Worm (Caenorhabditis elegans) whole organism, L1 larva: ENCODE measurements around the gene C38D9.8.
"Not testable (repeated sequence)": the region's sequence is repeated elsewhere in the genome, so short reads cannot be mapped to it uniquely, and the experiment has no call there.

Source experiments
- C04F5.9 ChIP-seq: sonication (generic microtip); optimal IDR thresholded peaks from 2 replicates; lab custom pipeline; 2016; ENCODE audit warnings: missing genetic modification characterization, missing compliant biosample characterization
- C16A3.4 ChIP-seq: fragments of 150-350 bp; optimal IDR thresholded peaks from 2 replicates; lab custom pipeline; 2014; ENCODE audit warnings: missing biosample characterization, missing genetic modification characterization
- C34B4.2 ChIP-seq: sonication (generic microtip); optimal IDR thresholded peaks from 2 replicates; lab custom pipeline; 2017; ENCODE audit warnings: mild to moderate bottlenecking, missing genetic modification characterization, missing compliant biosample characterization
- aha-1 ChIP-seq: fragments of 150-350 bp; optimal IDR thresholded peaks from 2 replicates; lab custom pipeline; 2014; ENCODE audit warnings: missing biosample characterization, missing genetic modification characterization
- aly-2 ChIP-seq: fragments of 150-350 bp; optimal IDR thresholded peaks from 2 replicates; lab custom pipeline; 2014; ENCODE audit warnings: missing biosample characterization, missing genetic modification characterization
- ceh-82 ChIP-seq, 3 experiments: fragments of 150-350 bp in 1 of 3; sonication (generic microtip) in 2 of 3; optimal IDR thresholded peaks; 2 replicates each; lab custom pipeline; 2014 to 2017; ENCODE audit warnings: missing biosample characterization in 3 of 3, missing genetic modification characterization in 3 of 3
- ceh-88 ChIP-seq: fragments of 200-800 bp; sonication (Bioruptor generic); IDR thresholded peaks from 2 replicates; pipeline ENCODE4 v1.3.6; 2022; ENCODE audit warnings: missing genetic modification characterization, missing compliant biosample characterization
- ces-1 ChIP-seq: fragments of 150-350 bp; optimal IDR thresholded peaks from 2 replicates; lab custom pipeline; 2014; ENCODE audit warnings: missing biosample characterization, missing genetic modification reagents, missing genetic modification characterization
- dpl-1 ChIP-seq, 3 experiments: fragments of 150-350 bp in 2 of 3; sonication (generic microtip) in 1 of 3; optimal IDR thresholded peaks; 2 replicates each; lab custom pipeline; 2014 to 2017; ENCODE audit warnings: missing biosample characterization in 3 of 3, missing genetic modification characterization in 3 of 3, missing genetic modification reagents in 3 of 3
- efl-1 ChIP-seq, 4 experiments: fragments of 150-350 bp; optimal IDR thresholded peaks in 3 of 4; peaks in 1 of 4; 1 replicate in 1 of 4; 2 replicates in 3 of 4; lab custom pipeline; 2014; ENCODE audit warnings: missing biosample characterization in 2 of 4, missing genetic modification characterization in 2 of 4, missing genetic modification reagents in 2 of 4
- efl-3 ChIP-seq: fragments of 200-800 bp; sonication (Bioruptor generic); optimal IDR thresholded peaks from 2 replicates; lab custom pipeline; 2018; ENCODE audit warnings: mild to moderate bottlenecking, missing genetic modification characterization, missing compliant biosample characterization
- egl-13 ChIP-seq: sonication (generic microtip); optimal IDR thresholded peaks from 2 replicates; lab custom pipeline; 2016; ENCODE audit warnings: missing genotype, missing genetic modification reagents, missing genetic modification characterization, missing compliant biosample characterization
- elt-2 ChIP-seq: sonication (generic microtip); optimal IDR thresholded peaks from 2 replicates; lab custom pipeline; 2016; ENCODE audit warnings: missing genetic modification characterization, mild to moderate bottlenecking, inconsistent platforms, missing compliant biosample characterization, missing genetic modification reagents
- elt-3 ChIP-seq, 6 experiments: fragments of 150-350 bp in 1 of 6; sonication (generic microtip); optimal IDR thresholded peaks; 2 replicates each; lab custom pipeline; 2017 to 2018; ENCODE audit warnings: missing biosample characterization in 6 of 6, missing genetic modification characterization in 6 of 6, inconsistent platforms in 1 of 6
- fkh-10 ChIP-seq: sonication (generic microtip); optimal IDR thresholded peaks from 2 replicates; lab custom pipeline; 2017; ENCODE audit warnings: missing biosample characterization, missing genetic modification reagents, missing genetic modification characterization
- fkh-4 ChIP-seq: sonication (generic microtip); optimal IDR thresholded peaks from 2 replicates; lab custom pipeline; 2016; ENCODE audit warnings: missing compliant biosample characterization, missing genetic modification characterization, borderline replicate concordance
- fos-1 ChIP-seq: fragments of 150-350 bp; optimal IDR thresholded peaks from 2 replicates; lab custom pipeline; 2014; ENCODE audit warnings: missing biosample characterization, missing genetic modification characterization
- hpl-2 ChIP-seq: fragments of 150-350 bp; optimal IDR thresholded peaks from 2 replicates; lab custom pipeline; 2014; ENCODE audit warnings: missing biosample characterization, missing genetic modification reagents, missing genetic modification characterization
- lin-13 ChIP-seq: fragments of 150-350 bp; optimal IDR thresholded peaks from 2 replicates; lab custom pipeline; 2014; ENCODE audit warnings: missing biosample characterization, missing genetic modification reagents, missing genetic modification characterization
- lin-14 ChIP-seq: fragments of 200-800 bp; sonication (Bioruptor generic); optimal IDR thresholded peaks from 2 replicates; lab custom pipeline; 2018; ENCODE audit warnings: mild to moderate bottlenecking, missing genetic modification characterization, moderate library complexity, missing compliant biosample characterization
- mab-9 ChIP-seq: fragments of 200-800 bp; sonication (Bioruptor generic); IDR thresholded peaks from 2 replicates; pipeline ENCODE4 v1.3.6; 2022; ENCODE audit warnings: missing genetic modification reagents, missing genetic modification characterization, missing compliant biosample characterization
- nhr-19 ChIP-seq: fragments of 200-800 bp; sonication (Bioruptor generic); conservative IDR thresholded peaks from 2 replicates; pipeline ENCODE4 v1.3.6; 2022; ENCODE audit warnings: missing genetic modification characterization, missing compliant biosample characterization
- nhr-237 ChIP-seq: fragments of 150-350 bp; optimal IDR thresholded peaks from 2 replicates; lab custom pipeline; 2014; ENCODE audit warnings: missing biosample characterization, missing genetic modification characterization
- nhr-28 ChIP-seq: fragments of 150-350 bp; optimal IDR thresholded peaks from 2 replicates; lab custom pipeline; 2014; ENCODE audit warnings: missing biosample characterization, missing genetic modification characterization
- nhr-90 ChIP-seq: sonication (generic microtip); optimal IDR thresholded peaks from 2 replicates; lab custom pipeline; 2016; ENCODE audit warnings: mild to moderate bottlenecking, missing genetic modification characterization, missing compliant biosample characterization; ENCODE audit not compliant: poor library complexity
- skn-1 ChIP-seq: fragments of 150-350 bp; optimal IDR thresholded peaks from 2 replicates; lab custom pipeline; 2014; ENCODE audit warnings: missing biosample characterization, missing genetic modification characterization
- snu-23 ChIP-seq: sonication (generic microtip); optimal IDR thresholded peaks from 2 replicates; lab custom pipeline; 2016; ENCODE audit warnings: missing genetic modification characterization, missing compliant biosample characterization
- sptf-1 ChIP-seq: fragments of 150-350 bp; optimal IDR thresholded peaks from 2 replicates; lab custom pipeline; 2014; ENCODE audit warnings: missing biosample characterization, missing genetic modification characterization
- unc-30 ChIP-seq: sonication (generic microtip); optimal IDR thresholded peaks from 2 replicates; lab custom pipeline; 2017; ENCODE audit warnings: missing biosample characterization, missing genetic modification characterization
- vab-15 ChIP-seq: sonication (generic microtip); optimal IDR thresholded peaks from 2 replicates; lab custom pipeline; 2017; ENCODE audit warnings: missing genotype, mild to moderate bottlenecking, missing genetic modification characterization, missing compliant biosample characterization
- zag-1 ChIP-seq: fragments of 150-350 bp; optimal IDR thresholded peaks from 2 replicates; lab custom pipeline; 2014; ENCODE audit warnings: missing biosample characterization, missing genetic modification characterization
- ztf-11 ChIP-seq, 2 experiments: sonication (generic microtip); optimal IDR thresholded peaks; 2 replicates each; lab custom pipeline; 2016 to 2017; ENCODE audit warnings: missing genetic modification characterization in 2 of 2, missing biosample characterization in 1 of 2, missing compliant biosample characterization in 1 of 2
- ztf-4 ChIP-seq: fragments of 150-350 bp; optimal IDR thresholded peaks from 2 replicates; lab custom pipeline; 2014; ENCODE audit warnings: missing biosample characterization, missing genetic modification characterization

C38D9.8 gene

DNA sequence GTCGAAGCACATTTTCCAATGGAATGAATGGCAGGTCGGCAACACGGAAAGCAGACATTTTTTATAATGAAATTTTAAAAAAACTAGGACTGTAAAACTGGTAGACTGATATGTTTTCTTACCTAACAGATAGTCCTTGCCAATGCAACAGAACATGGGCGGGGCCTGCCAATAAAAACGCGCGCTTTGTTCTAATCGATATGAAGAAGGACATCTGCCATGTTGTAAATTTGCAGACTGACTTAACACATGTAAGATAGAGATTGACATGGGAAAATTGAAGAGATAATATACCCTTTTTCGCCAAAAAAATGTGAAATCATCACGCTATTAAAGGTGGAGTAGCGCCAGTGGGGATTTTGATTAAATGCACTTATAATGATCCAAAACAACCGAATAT lies at the start of gene C38D9.8:
C38D9.8 (minus strand) TSS at position 101 of the 400 bp plus-strand sequence.
- TF ChIP-seq aha-1 (no peak), C34B4.2 (no peak), elt-2 (no peak), elt-3 (tag; optimal IDR thresholded peaks at IDR 0.05; lab: Kevin White, UChicago) (no peak), mab-9 (GFP tag; lab: Robert Waterston, UW) (no peak), efl-3 (GFP tag; lab: Kevin White, UChicago) (no peak), hpl-2 (no peak)

DNA sequence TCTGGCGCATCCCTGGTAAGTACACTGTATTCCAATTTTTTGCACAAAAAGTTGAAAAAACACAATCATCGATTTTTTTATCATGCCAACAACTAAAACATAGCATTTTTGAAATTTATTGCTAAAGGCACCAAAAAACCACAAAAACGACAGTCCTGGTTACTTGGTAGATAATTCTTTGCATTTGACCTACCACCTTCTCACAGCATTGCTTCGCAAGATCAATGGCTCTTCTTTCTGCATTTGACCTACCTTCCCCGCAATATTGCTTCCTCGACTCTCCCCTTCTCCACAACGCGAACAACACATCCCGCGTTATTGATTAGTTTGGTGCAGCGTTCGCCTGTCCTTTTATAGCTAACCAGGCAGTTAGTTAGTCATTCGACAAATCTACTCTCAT lies 48.9 kb upstream of the C38D9.8 start, which contains the start of gene ztf-25:
ztf-25 (plus strand) TSS at position 301 of the 400 bp plus-strand sequence.
- TF ChIP-seq snu-23 (GFP tag; lab: Kevin White, UChicago) (no peak), nhr-19 (GFP tag; lab: Robert Waterston, UW) (no peak), lin-13 (no peak), vab-15 (no peak), nhr-90 (tag; lab: Kevin White, UChicago) (no peak), nhr-28 (tag; lab: Kevin White, UChicago) (no peak)

DNA sequence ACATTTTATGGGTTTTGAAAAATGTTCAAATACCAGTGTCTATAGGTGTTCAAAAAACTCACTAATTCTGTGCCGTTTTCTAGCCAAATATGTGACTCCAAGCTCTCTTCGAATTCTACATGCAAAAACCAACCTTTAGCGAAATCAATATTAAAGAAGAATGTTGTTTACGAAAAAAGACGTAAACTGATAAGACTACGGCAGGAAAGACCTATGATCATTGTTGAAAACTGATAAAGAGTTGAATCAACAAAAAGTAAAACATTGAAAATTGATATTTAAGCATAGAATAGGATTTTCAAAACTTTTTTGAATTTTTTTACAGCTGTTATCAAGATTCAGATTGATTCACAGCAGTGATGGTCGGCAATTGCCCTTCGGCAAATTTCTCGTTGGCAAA lies 46.2 kb upstream of the C38D9.8 start, which contains the start of gene Y6G8.2:
Y6G8.2 (minus strand) TSS at position 147 of the 400 bp plus-strand sequence.
- TF ChIP-seq elt-2 = peak; percentile 52
- TF ChIP-seq C34B4.2 = no peak

- TF ChIP-seq ceh-88 (GFP tag; lab: Robert Waterston, UW) (no peak), fos-1 (tag; lab: Kevin White, UChicago) (no peak), ceh-82 (tag; optimal IDR thresholded peaks at IDR 0.05; lab: Kevin White, UChicago) (no peak), C04F5.9 (tag; lab: Kevin White, UChicago) (no peak), nhr-90 (tag; lab: Kevin White, UChicago) (no peak), dpl-1 (GFP tag; optimal IDR thresholded peaks at IDR 0.05; lab: Kevin White, UChicago) (no peak), skn-1 (no peak), ces-1 (GFP tag; lab: Kevin White, UChicago) (no peak), efl-1 (optimal IDR thresholded peaks at IDR 0.05; lab: Kevin White, UChicago) (no peak), efl-1 (GFP tag; optimal IDR thresholded peaks at IDR 0.05 in 1 of 2; lab: Kevin White, UChicago) (no peak), ztf-4 (tag; lab: Kevin White, UChicago) (no peak)
- TF ChIP-seq, all 84 proteins: peak for 0
Measured at ce11 chrV:17595691-17596090, 43.0 kb upstream of the C38D9.8 start.

ce11 chrV:17584352-17584843 lies 31.7 kb upstream of the C38D9.8 start, which contains the start of gene fbxa-133:
Gene fbxa-133, plus strand, starts transcription at chrV:17584793.
- TF ChIP-seq skn-1; C16A3.4; lin-14 (GFP tag; lab: Kevin White, UChicago): not testable (repeated sequence)

DNA sequence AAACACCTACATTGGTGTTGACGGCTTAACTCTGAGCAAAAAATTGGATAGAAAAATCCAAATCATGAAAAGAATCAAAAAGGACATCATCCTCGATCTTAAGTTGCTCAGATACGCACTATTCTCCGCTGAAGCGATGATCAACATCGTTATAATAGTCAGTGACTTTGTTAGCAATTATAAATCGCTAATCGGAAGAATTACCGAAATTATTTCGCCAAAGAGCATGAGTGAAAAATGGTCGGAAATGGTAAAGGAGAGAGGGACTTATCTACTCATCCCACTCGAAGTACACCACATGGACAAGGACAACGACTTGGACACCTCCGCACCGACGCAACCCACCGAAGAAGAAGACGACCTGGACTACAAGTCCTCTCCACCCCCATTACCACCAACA lies 27.4 kb upstream of the C38D9.8 start:
- TF ChIP-seq sptf-1 (tag; lab: Kevin White, UChicago) (no peak), elt-2 (no peak), fkh-4 (tag; lab: Kevin White, UChicago) (no peak), aly-2 (tag; lab: Kevin White, UChicago) (no peak), efl-1 (optimal IDR thresholded peaks at IDR 0.05; lab: Kevin White, UChicago) (no peak), efl-1 (GFP tag; optimal IDR thresholded peaks at IDR 0.05 in 1 of 2; lab: Kevin White, UChicago) (peak in 1 of 2 experiments; percentile 63)

DNA sequence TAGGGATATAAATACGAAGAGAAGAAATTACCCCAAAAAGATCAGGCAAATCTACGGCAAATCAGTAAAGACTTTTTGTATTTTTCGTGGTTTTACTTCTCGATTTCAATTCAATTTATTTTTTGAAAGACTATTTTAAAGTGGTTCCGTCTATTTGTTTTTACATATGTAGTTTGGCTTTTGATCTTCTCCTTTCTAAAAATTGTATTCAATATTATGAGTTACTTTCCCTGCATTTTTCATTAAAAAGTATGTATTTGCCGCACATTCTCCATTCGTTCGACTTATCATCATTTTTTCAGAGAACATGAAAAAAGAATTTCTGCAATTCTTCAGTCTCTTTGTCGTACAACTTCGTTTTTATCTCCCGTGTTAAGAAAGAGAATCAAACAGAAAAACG lies 14.2 kb upstream of the C38D9.8 start, which contains the start of gene C38D9.2:
C38D9.2 (plus strand) TSS at position 301 of the 400 bp plus-strand sequence.
- TF ChIP-seq zag-1 (no peak), unc-30 (tag; lab: Kevin White, UChicago) (no peak), elt-3 (tag; optimal IDR thresholded peaks at IDR 0.05; lab: Kevin White, UChicago) (no peak), ztf-11 (tag; optimal IDR thresholded peaks at IDR 0.05; lab: Kevin White, UChicago) (no peak), elt-2 (no peak), fkh-10 (GFP tag; lab: Kevin White, UChicago) (no peak), egl-13 (no peak), nhr-237 (tag; lab: Kevin White, UChicago) (no peak)
